Worm (Caenorhabditis elegans) whole organism, midembryonic: ENCODE measurements around the gene lgc-43.

ENCODE experiments used
- T22C8.4 ChIP-seq: fragments of 200-800 bp; sonication (Bioruptor generic); IDR thresholded peaks from 2 replicates; pipeline ENCODE4 v1.3.6; 2022; ENCODE audit warnings: missing genetic modification characterization, missing compliant biosample characterization
- cog-1 ChIP-seq: sonication (generic microtip); optimal IDR thresholded peaks from 2 replicates; lab custom pipeline; 2016; ENCODE audit warnings: missing genetic modification characterization, missing compliant biosample characterization
- flt-1 ChIP-seq: fragments of 200-800 bp; sonication (Bioruptor generic); IDR thresholded peaks from 2 replicates; pipeline ENCODE4 v1.3.6; 2022; ENCODE audit warnings: missing genetic modification characterization, missing compliant biosample characterization
- klf-2 ChIP-seq: fragments of 200-800 bp; sonication (Bioruptor generic); conservative IDR thresholded peaks from 2 replicates; pipeline ENCODE4 v1.3.6; 2022; ENCODE audit warnings: missing genetic modification reagents, missing genetic modification characterization, missing compliant biosample characterization
- med-1 ChIP-seq: sonication (generic microtip); optimal IDR thresholded peaks from 2 replicates; lab custom pipeline; 2017; ENCODE audit warnings: missing genetic modification characterization, mild to moderate bottlenecking, missing compliant biosample characterization, antibody characterized with exemption, missing genetic modification reagents; ENCODE audit not compliant: insufficient read depth
- ref-1 ChIP-seq: fragments of 200-800 bp; sonication (Bioruptor generic); conservative IDR thresholded peaks from 2 replicates; pipeline ENCODE4 v1.3.6; 2022; ENCODE audit warnings: missing genetic modification reagents, missing genetic modification characterization, missing compliant biosample characterization
- ztf-23 ChIP-seq: fragments of 200-800 bp; sonication (Bioruptor generic); IDR thresholded peaks from 2 replicates; pipeline ENCODE4 v1.3.6; 2022; ENCODE audit warnings: missing genetic modification reagents, missing genetic modification characterization, missing compliant biosample characterization

DNA sequence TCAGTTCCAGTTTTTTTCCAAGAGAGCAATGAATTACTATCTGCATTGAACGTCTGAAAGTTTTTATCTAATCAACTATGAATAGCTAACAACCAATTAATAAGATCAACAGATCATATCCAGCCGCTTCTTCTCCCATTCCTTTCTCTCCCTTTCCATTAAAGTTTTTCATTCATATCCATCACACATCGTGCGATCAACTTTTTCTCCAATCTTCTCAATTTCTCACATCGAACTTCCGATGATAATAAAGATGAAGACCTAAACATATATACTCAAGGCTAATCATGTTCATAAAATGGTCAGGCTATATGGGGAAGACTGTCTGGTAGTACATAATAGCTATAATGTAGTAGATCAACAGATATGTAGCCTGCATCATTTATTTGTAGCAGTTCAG is 33.8 kb downstream of the lgc-43 start:
- TF ChIP-seq klf-2 (GFP tag; lab: Robert Waterston, UW), result no peak
- TF ChIP-seq T22C8.4 (GFP tag; lab: Robert Waterston, UW), result no peak
- no peak for TF ChIP-seq ref-1 (GFP tag; lab: Robert Waterston, UW)
- TF ChIP-seq flt-1 (GFP tag; lab: Robert Waterston, UW), result no peak
- no peak for TF ChIP-seq ztf-23 (GFP tag; lab: Robert Waterston, UW)
- no peak for TF ChIP-seq cog-1
- no peak for TF ChIP-seq med-1 (GFP tag; lab: Kevin White, UChicago)
